Fruit fly (Drosophila melanogaster) whole organism, embryonic: ENCODE data around the gene SdicB.

Source experiments
- Adf1 ChIP-seq: fragments of 200-800 bp; sonication (Bioruptor generic); IDR thresholded peaks from 2 replicates; pipeline ENCODE4 v1.3.6; 2022; ENCODE audit warnings: missing biosample characterization, missing genetic modification characterization
- BEAF-32 ChIP-seq: fragments of 200-800 bp; sonication (Bioruptor generic); optimal IDR thresholded peaks from 3 replicates; lab custom pipeline; 2017; ENCODE audit warnings: missing biosample characterization, missing genetic modification characterization, mild to moderate bottlenecking, moderate library complexity, missing genetic modification reagents
- Bgb ChIP-seq: fragments of 200-800 bp; sonication (Bioruptor generic); IDR thresholded peaks from 2 replicates; pipeline ENCODE4 v1.3.6; 2022; ENCODE audit warnings: missing biosample characterization, missing genetic modification characterization; ENCODE audit not compliant: partially characterized antibody
- CG10267 ChIP-seq: fragments of 200-800 bp; sonication (Bioruptor generic); optimal IDR thresholded peaks from 2 replicates; lab custom pipeline; 2018; ENCODE audit warnings: missing biosample characterization, mild to moderate bottlenecking, missing genetic modification characterization, moderate library complexity
- CG11504 ChIP-seq: fragments of 200-800 bp; sonication (Bioruptor generic); optimal IDR thresholded peaks from 3 replicates; lab custom pipeline; 2019; ENCODE audit warnings: missing biosample characterization, mild to moderate bottlenecking, missing genetic modification characterization, moderate library complexity
- CG13287 ChIP-seq: fragments of 200-800 bp; sonication (Bioruptor generic); IDR thresholded peaks from 2 replicates; pipeline ENCODE4 v1.3.6; 2022; ENCODE audit warnings: missing biosample characterization, missing genetic modification characterization; ENCODE audit not compliant: partially characterized antibody
- CG1603 ChIP-seq: fragments of 200-800 bp; sonication (Bioruptor generic); optimal IDR thresholded peaks from 2 replicates; lab custom pipeline; 2019; ENCODE audit warnings: missing biosample characterization, mild to moderate bottlenecking, missing genetic modification characterization, moderate library complexity
- CG17829 ChIP-seq: fragments of 200-800 bp; optimal IDR thresholded peaks from 2 replicates; lab custom pipeline; 2019; ENCODE audit warnings: missing biosample characterization, mild to moderate bottlenecking, missing genetic modification characterization, moderate library complexity
- CG2116 ChIP-seq: fragments of 200-800 bp; sonication (Bioruptor generic); optimal IDR thresholded peaks from 3 replicates; lab custom pipeline; 2018; ENCODE audit warnings: missing biosample characterization, mild to moderate bottlenecking, missing genetic modification characterization
- CG2120 ChIP-seq: fragments of 200-800 bp; sonication (Bioruptor generic); optimal IDR thresholded peaks from 3 replicates; lab custom pipeline; 2016; ENCODE audit warnings: missing biosample characterization, missing genetic modification characterization
- CG30020 ChIP-seq: fragments of 200-800 bp; optimal IDR thresholded peaks from 2 replicates; lab custom pipeline; 2019; ENCODE audit warnings: missing biosample characterization, mild to moderate bottlenecking, missing genetic modification characterization, moderate library complexity
- CG32767 ChIP-seq: fragments of 200-800 bp; sonication (Bioruptor generic); IDR thresholded peaks from 2 replicates; pipeline ENCODE4 v1.3.6; 2022; ENCODE audit warnings: missing biosample characterization, missing genetic modification characterization
- CG3838 ChIP-seq: fragments of 200-800 bp; sonication (Bioruptor generic); optimal IDR thresholded peaks from 3 replicates; lab custom pipeline; 2016; ENCODE audit warnings: missing biosample characterization, missing genetic modification characterization
- CG3847 ChIP-seq: fragments of 200-800 bp; sonication (Bioruptor generic); IDR thresholded peaks from 2 replicates; pipeline ENCODE4 v1.3.6; 2022; ENCODE audit warnings: missing biosample characterization, missing genetic modification characterization
- CG8290 ChIP-seq, 3 experiments: fragments of 200-800 bp; sonication (Bioruptor generic); optimal IDR thresholded peaks; 2 replicates each; lab custom pipeline; 2016 to 2019; ENCODE audit warnings: missing biosample characterization in 3 of 3, missing genetic modification characterization in 3 of 3, mild to moderate bottlenecking in 2 of 3, moderate library complexity in 1 of 3
- CG9817 ChIP-seq: fragments of 200-800 bp; sonication (Bioruptor generic); optimal IDR thresholded peaks from 2 replicates; lab custom pipeline; 2018; ENCODE audit warnings: missing biosample characterization, mild to moderate bottlenecking, missing genetic modification characterization, moderate library complexity
- CG9876 ChIP-seq: fragments of 200-800 bp; sonication (Bioruptor generic); optimal IDR thresholded peaks from 2 replicates; lab custom pipeline; 2016; ENCODE audit warnings: missing biosample characterization, missing genetic modification characterization
- CG9932 ChIP-seq: fragments of 200-800 bp; sonication (Bioruptor generic); IDR thresholded peaks from 2 replicates; pipeline ENCODE4 v1.3.6; 2022; ENCODE audit warnings: missing biosample characterization, missing genetic modification characterization
- CoRest ChIP-seq: fragments of 200-800 bp; sonication (Bioruptor generic); optimal IDR thresholded peaks from 3 replicates; lab custom pipeline; 2018; ENCODE audit warnings: missing biosample characterization, mild to moderate bottlenecking, missing genetic modification characterization, moderate library complexity
- Dll ChIP-seq: fragments of 200-800 bp; sonication (Bioruptor generic); IDR thresholded peaks from 4 replicates; pipeline ENCODE4 v1.3.6; 2022; ENCODE audit warnings: missing biosample characterization, missing genetic modification characterization; ENCODE audit not compliant: partially characterized antibody
- Dp ChIP-seq: fragments of 200-800 bp; sonication (Bioruptor generic); optimal IDR thresholded peaks from 2 replicates; lab custom pipeline; 2018; ENCODE audit warnings: missing biosample characterization, mild to moderate bottlenecking, missing genetic modification characterization, moderate library complexity
- Dref ChIP-seq: fragments of 200-800 bp; sonication (Bioruptor generic); IDR thresholded peaks from 2 replicates; pipeline ENCODE4 v1.3.6; 2022; ENCODE audit warnings: missing biosample characterization, missing genetic modification characterization
- E2f2 ChIP-seq: fragments of 200-800 bp; sonication (Bioruptor generic); IDR thresholded peaks from 2 replicates; pipeline ENCODE4 v1.3.6; 2022; ENCODE audit warnings: missing biosample characterization, missing genetic modification characterization
- Gug ChIP-seq: fragments of 200-800 bp; sonication (Bioruptor generic); IDR thresholded peaks from 4 replicates; pipeline ENCODE4 v1.3.6; 2022; ENCODE audit warnings: missing biosample characterization, missing genetic modification characterization
- Hmx ChIP-seq: fragments of 200-800 bp; sonication (Bioruptor generic); optimal IDR thresholded peaks from 2 replicates; lab custom pipeline; 2016; ENCODE audit warnings: missing biosample characterization, missing genetic modification characterization
- Med ChIP-seq: fragments of 200-800 bp; sonication (Bioruptor generic); peaks from one replicate; lab custom pipeline; 2016; ENCODE audit warnings: missing biosample characterization, missing genetic modification characterization, mild to moderate bottlenecking, inconsistent platforms, moderate library complexity
- Myb ChIP-seq: fragments of 200-800 bp; sonication (Bioruptor generic); optimal IDR thresholded peaks from 2 replicates; lab custom pipeline; 2016; ENCODE audit warnings: missing biosample characterization, missing genetic modification characterization
- Opbp ChIP-seq: fragments of 200-800 bp; sonication (Bioruptor generic); IDR thresholded peaks from 3 replicates; pipeline ENCODE4 v1.3.6; 2022; ENCODE audit warnings: missing biosample characterization, missing genetic modification characterization; ENCODE audit not compliant: partially characterized antibody
- Rfx ChIP-seq: fragments of 200-800 bp; sonication (Bioruptor generic); IDR thresholded peaks from 2 replicates; pipeline ENCODE4 v1.3.6; 2022; ENCODE audit warnings: missing biosample characterization, missing genetic modification characterization
- Scr ChIP-seq: fragments of 200-800 bp; sonication (Bioruptor generic); IDR thresholded peaks from 2 replicates; pipeline ENCODE4 v1.3.6; 2022; ENCODE audit warnings: missing biosample characterization, missing genetic modification characterization; ENCODE audit not compliant: partially characterized antibody
- Sry-δ ChIP-seq: fragments of 200-800 bp; sonication (Bioruptor generic); optimal IDR thresholded peaks from 2 replicates; lab custom pipeline; 2016; ENCODE audit warnings: missing biosample characterization, missing genetic modification characterization
- Xbp1 ChIP-seq: fragments of 200-800 bp; sonication (Bioruptor generic); optimal IDR thresholded peaks from 3 replicates; lab custom pipeline; 2016; ENCODE audit warnings: missing biosample characterization, mild to moderate bottlenecking, missing genetic modification characterization
- amos ChIP-seq: fragments of 200-800 bp; sonication (Bioruptor generic); IDR thresholded peaks from 2 replicates; pipeline ENCODE4 v1.3.6; 2022; ENCODE audit warnings: missing biosample characterization, missing genetic modification characterization; ENCODE audit not compliant: partially characterized antibody
- bigmax ChIP-seq: fragments of 200-800 bp; sonication (Bioruptor generic); optimal IDR thresholded peaks from 2 replicates; lab custom pipeline; 2018; ENCODE audit warnings: missing biosample characterization, mild to moderate bottlenecking, missing genetic modification characterization
- gem ChIP-seq: fragments of 200-800 bp; sonication (Bioruptor generic); optimal IDR thresholded peaks from 2 replicates; lab custom pipeline; 2019; ENCODE audit warnings: missing biosample characterization, mild to moderate bottlenecking, missing genetic modification characterization, moderate library complexity
- klu ChIP-seq: fragments of 200-800 bp; sonication (Bioruptor generic); IDR thresholded peaks from 2 replicates; pipeline ENCODE4 v1.3.6; 2022; ENCODE audit warnings: missing biosample characterization, missing genetic modification characterization
- pfk ChIP-seq: fragments of 200-800 bp; sonication (Bioruptor generic); optimal IDR thresholded peaks from 2 replicates; lab custom pipeline; 2018; ENCODE audit warnings: missing biosample characterization, mild to moderate bottlenecking, missing genetic modification characterization, moderate library complexity
- pros ChIP-seq: fragments of 200-800 bp; sonication (Bioruptor generic); optimal IDR thresholded peaks from 3 replicates; lab custom pipeline; 2019; ENCODE audit warnings: missing biosample characterization, mild to moderate bottlenecking, missing genetic modification characterization, moderate library complexity
- pzg ChIP-seq: fragments of 200-800 bp; sonication (Bioruptor generic); optimal IDR thresholded peaks from 3 replicates; lab custom pipeline; 2018; ENCODE audit warnings: missing biosample characterization, mild to moderate bottlenecking, missing genetic modification characterization, moderate library complexity
- row ChIP-seq: fragments of 200-800 bp; sonication (Bioruptor generic); IDR thresholded peaks from 3 replicates; pipeline ENCODE4 v1.3.6; 2022; ENCODE audit warnings: missing biosample characterization, missing genetic modification characterization
- sens ChIP-seq: fragments of 200-800 bp; sonication (Bioruptor generic); peaks from one replicate; lab custom pipeline; 2016; ENCODE audit warnings: missing biosample characterization, missing genetic modification characterization
- sisA ChIP-seq: fragments of 200-800 bp; sonication (Bioruptor generic); IDR thresholded peaks from 2 replicates; pipeline ENCODE4 v1.3.6; 2022; ENCODE audit warnings: missing biosample characterization, missing genetic modification characterization
- slbo ChIP-seq: fragments of 200-800 bp; sonication (Bioruptor generic); IDR thresholded peaks from 2 replicates; pipeline ENCODE4 v1.3.6; 2022; ENCODE audit warnings: missing biosample characterization, missing genetic modification characterization
- stwl ChIP-seq: fragments of 200-800 bp; sonication (Bioruptor generic); optimal IDR thresholded peaks from 3 replicates; lab custom pipeline; 2018; ENCODE audit warnings: missing biosample characterization, mild to moderate bottlenecking, missing genetic modification characterization, moderate library complexity
- trem ChIP-seq: fragments of 200-800 bp; optimal IDR thresholded peaks from 3 replicates; lab custom pipeline; 2019; ENCODE audit warnings: missing biosample characterization, mild to moderate bottlenecking, missing genetic modification characterization, moderate library complexity

Gene SdicB

dm6 chrX:20165773-20166412 lies 43.5 kb downstream of the SdicB start, which contains the start of gene Phf7 (continued):
- TF ChIP-seq slbo (GFP tag; lab: Robert Waterston, UW) = peak; percentile 11; the same call in 1 of the 2 replicates

dm6 chrX:20162586-20162985 lies 46.8 kb downstream of the SdicB start:
- TF ChIP-seq CG17829 (peak; percentile 30), CG9932 (GFP tag; lab: Robert Waterston, UW) (peak; percentile 58), CoRest (tag; lab: Kevin White, UChicago) (peak; percentile 35), CG10267 (peak; percentile 28), gem (tag; lab: Kevin White, UChicago) (peak; percentile 27), CG11504 (peak; percentile 7), Dp (GFP tag; lab: Kevin White, UChicago) (peak; percentile 80), Adf1 (no peak), CG8290 (GFP tag; optimal IDR thresholded peaks at IDR 0.05; lab: Kevin White, UChicago) (no peak), CG8290 (tag; optimal IDR thresholded peaks at IDR 0.05; lab: Kevin White, UChicago) (peak in 1 of 2 experiments; percentile 27), CG30020 (peak; percentile 48), BEAF-32 (GFP tag; lab: Kevin White, UChicago) (peak; percentile 44), sisA (peak; percentile 20; the same call in 1 of the 2 replicates), Xbp1 (GFP tag; lab: Kevin White, UChicago) (peak; percentile 16), klu (no peak), Rfx (GFP tag; lab: Robert Waterston, UW) (0 out of 2 replicates have a peak, but pooled peaks have one; percentile 12), CG2116 (GFP tag; lab: Kevin White, UChicago) (peak; percentile 95), Med (peak; percentile 67), Bgb (GFP tag; lab: Robert Waterston, UW) (peak; percentile 30; the same call in 1 of the 2 replicates), row (GFP tag; lab: Robert Waterston, UW) (peak; percentile 53), slbo (GFP tag; lab: Robert Waterston, UW) (peak; percentile 41; the same call in 1 of the 2 replicates), pzg (GFP tag; lab: Kevin White, UChicago) (peak; percentile 39), Dref (GFP tag; lab: Robert Waterston, UW) (peak; percentile 71), E2f2 (GFP tag; lab: Robert Waterston, UW) (peak; percentile 87), Opbp (GFP tag; lab: Robert Waterston, UW) (0 out of 3 replicates have a peak, but pooled peaks have one; percentile 18), Myb (GFP tag; lab: Kevin White, UChicago) (peak; percentile 19), CG3838 (GFP tag; lab: Kevin White, UChicago) (no peak), stwl (peak; percentile 32), Sry-δ (GFP tag; lab: Kevin White, UChicago) (peak; percentile 36), CG32767 (no peak), amos (GFP tag; lab: Robert Waterston, UW) (peak; percentile 36; the same call in 1 of the 2 replicates), CG9876 (GFP tag; lab: Kevin White, UChicago) (no peak), Dll (GFP tag; lab: Robert Waterston, UW) (0 out of 4 replicates have a peak, but pooled peaks have one; percentile 20), CG9817 (peak; percentile 8), pros (no peak), Scr (GFP tag; lab: Robert Waterston, UW) (peak; percentile 14; the same call in 1 of the 2 replicates), trem (tag; lab: Kevin White, UChicago) (peak; percentile 4), CG2120 (GFP tag; lab: Kevin White, UChicago) (peak; percentile 0), bigmax (GFP tag; lab: Kevin White, UChicago) (no peak), Gug (GFP tag; lab: Robert Waterston, UW) (no peak), sens (GFP tag; lab: Kevin White, UChicago) (peak; percentile 19), Hmx (GFP tag; lab: Kevin White, UChicago) (no peak), CG13287 (GFP tag; lab: Robert Waterston, UW) (peak; percentile 34; the same call in 1 of the 2 replicates), pfk (GFP tag; lab: Kevin White, UChicago) (peak; percentile 6), CG1603 (peak; percentile 80), CG3847 (GFP tag; lab: Robert Waterston, UW) (0 out of 2 replicates have a peak, but pooled peaks have one; percentile 19)
